Fruit fly (Drosophila melanogaster): ENCODE results near the gene CG11570.

DNA sequence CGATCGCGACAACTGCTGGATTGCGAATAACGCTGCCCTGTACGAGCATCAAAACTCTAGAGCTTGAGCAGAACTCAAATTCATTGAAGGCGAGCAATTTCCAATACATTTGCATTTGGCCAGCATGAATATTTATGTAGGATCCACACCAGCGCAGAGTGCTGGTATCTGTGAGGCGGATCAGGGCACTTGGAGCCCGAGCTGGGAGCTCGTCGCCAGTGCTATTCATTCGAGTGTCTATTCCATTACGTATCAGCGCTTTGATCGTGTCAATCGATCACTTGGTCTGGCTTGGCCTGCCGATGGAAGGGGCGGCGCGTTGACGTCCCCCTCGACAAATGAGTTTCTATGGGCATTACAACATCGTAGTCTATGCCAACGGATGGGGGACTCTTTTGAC is 8.5 kb upstream of the CG11570 start, which contains the start of gene prc:
- no peak for TF ChIP-seq Dll (optimal IDR thresholded peaks at IDR 0.05)
- no peak for TF ChIP-seq EcR (GFP tag; optimal IDR thresholded peaks at IDR 0.05)
